Worm (Caenorhabditis elegans): ENCODE measurements around the gene Y50D4B.6.

DNA sequence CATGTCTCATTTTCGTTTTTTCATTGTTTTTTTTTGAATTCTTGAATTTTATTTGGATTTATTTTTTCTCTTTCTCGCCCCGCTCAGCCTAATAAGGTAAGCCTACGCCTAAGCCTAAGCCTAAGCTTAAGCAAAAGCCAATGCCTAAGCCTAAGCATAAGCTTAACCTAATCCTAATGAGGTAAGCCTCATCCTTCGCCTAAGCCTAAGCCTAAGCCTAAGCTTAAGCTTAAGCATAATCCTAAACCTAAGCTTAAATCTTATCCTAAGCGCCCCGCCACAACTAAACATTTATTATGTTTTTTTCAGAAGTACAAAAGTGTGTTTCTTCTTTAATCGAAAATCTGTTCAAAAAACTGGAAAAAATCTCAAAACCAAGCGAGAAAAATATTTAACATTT is 28.1 kb downstream of the Y50D4B.6 start:
- TF ChIP-seq K11D2.4 (GFP tag; IDR thresholded peaks at IDR 0.05) = no peak
- TF ChIP-seq dpff-1 (tag; optimal IDR thresholded peaks at IDR 0.05) = no peak

Data from whole organism, young adult.